Worm (Caenorhabditis elegans) whole organism, L4/young adult: Measurements from ENCODE around the gene gly-13.

Experiments
- W03F9.2 ChIP-seq: fragments of 150-350 bp; optimal IDR thresholded peaks from 2 replicates; lab custom pipeline; 2014; ENCODE audit warnings: missing biosample characterization, missing genetic modification characterization
- dao-5 ChIP-seq: sonication (generic microtip); optimal IDR thresholded peaks from 2 replicates; lab custom pipeline; 2016; ENCODE audit warnings: missing genotype, missing genetic modification characterization, moderate library complexity, missing compliant biosample characterization
- him-1 ChIP-seq: sonication (generic microtip); optimal IDR thresholded peaks from 2 replicates; lab custom pipeline; 2016; ENCODE audit warnings: missing genotype, missing genetic modification reagents, missing genetic modification characterization, missing compliant biosample characterization

ce11 chrX:9261626-9262189 lies 34.7 kb downstream of the gly-13 start:
- TF ChIP-seq dao-5 (no peak), him-1 (no peak), W03F9.2 (tag; lab: Kevin White, UChicago) (no peak)
